Worm (Caenorhabditis elegans) whole organism, L2 larva: ENCODE measurements around the gene unc-71.

Source experiments
- R02D3.7 ChIP-seq: fragments of 150-350 bp; optimal IDR thresholded peaks from 2 replicates; lab custom pipeline; 2014; ENCODE audit warnings: missing biosample characterization, missing genetic modification characterization
- ZK546.5 ChIP-seq: sonication (generic microtip); optimal IDR thresholded peaks from 2 replicates; lab custom pipeline; 2017; ENCODE audit warnings: missing biosample characterization, missing genetic modification characterization
- alr-1 ChIP-seq: fragments of 150-350 bp; optimal IDR thresholded peaks from 2 replicates; lab custom pipeline; 2014; ENCODE audit warnings: missing biosample characterization, missing genetic modification characterization
- ama-1 ChIP-seq: fragments of 150-350 bp; optimal IDR thresholded peaks from 2 replicates; lab custom pipeline; 2018; ENCODE audit warnings: inconsistent platforms
- blmp-1 ChIP-seq: sonication (generic microtip); optimal IDR thresholded peaks from 2 replicates; lab custom pipeline; 2017; ENCODE audit warnings: missing genetic modification characterization, mild to moderate bottlenecking, missing compliant biosample characterization, antibody characterized with exemption, moderate library complexity; ENCODE audit not compliant: insufficient read depth
- ceh-16 ChIP-seq: fragments of 150-350 bp; optimal IDR thresholded peaks from 2 replicates; lab custom pipeline; 2014; ENCODE audit warnings: missing biosample characterization, missing genetic modification characterization
- crh-2 ChIP-seq: sonication (generic microtip); optimal IDR thresholded peaks from 2 replicates; lab custom pipeline; 2017; ENCODE audit warnings: missing biosample characterization, missing genetic modification characterization
- dmd-4 ChIP-seq: sonication (generic microtip); optimal IDR thresholded peaks from 2 replicates; lab custom pipeline; 2017; ENCODE audit warnings: missing biosample characterization, missing genetic modification characterization
- egl-27 ChIP-seq: sonication (generic microtip); optimal IDR thresholded peaks from 3 replicates; lab custom pipeline; 2017; ENCODE audit warnings: missing biosample characterization, missing genetic modification reagents, missing genetic modification characterization
- elt-1 ChIP-seq: fragments of 150-350 bp; optimal IDR thresholded peaks from 2 replicates; lab custom pipeline; 2014; ENCODE audit warnings: missing biosample characterization, missing genetic modification characterization
- elt-3 ChIP-seq: sonication (generic microtip); optimal IDR thresholded peaks from 2 replicates; lab custom pipeline; 2017; ENCODE audit warnings: missing biosample characterization, missing genetic modification characterization
- fos-1 ChIP-seq: fragments of 150-350 bp; optimal IDR thresholded peaks from 2 replicates; lab custom pipeline; 2014; ENCODE audit warnings: missing biosample characterization, missing genetic modification characterization
- gmeb-1 ChIP-seq: fragments of 150-350 bp; optimal IDR thresholded peaks from 2 replicates; lab custom pipeline; 2014; ENCODE audit warnings: missing biosample characterization, missing genetic modification characterization
- lin-11 ChIP-seq: fragments of 150-350 bp; sonication (generic microtip); optimal IDR thresholded peaks from 2 replicates; lab custom pipeline; 2014; ENCODE audit warnings: missing biosample characterization, missing genetic modification characterization, inconsistent platforms, mixed read lengths
- lin-13 ChIP-seq: fragments of 150-350 bp; optimal IDR thresholded peaks from 2 replicates; lab custom pipeline; 2014; ENCODE audit warnings: missing biosample characterization, missing genetic modification reagents, missing genetic modification characterization
- lsy-2 ChIP-seq, 2 experiments: fragments of 150-350 bp in 1 of 2; sonication (generic microtip) in 1 of 2; optimal IDR thresholded peaks; 2 replicates each; lab custom pipeline; 2014 to 2017; ENCODE audit warnings: missing biosample characterization in 2 of 2, missing genetic modification characterization in 2 of 2
- mbf-1 ChIP-seq: sonication (generic microtip); optimal IDR thresholded peaks from 2 replicates; lab custom pipeline; 2017; ENCODE audit warnings: missing biosample characterization, missing genetic modification characterization
- nhr-11 ChIP-seq: fragments of 150-350 bp; optimal IDR thresholded peaks from 2 replicates; lab custom pipeline; 2014; ENCODE audit warnings: missing biosample characterization, missing genetic modification characterization
- nhr-12 ChIP-seq: fragments of 150-350 bp; optimal IDR thresholded peaks from 2 replicates; lab custom pipeline; 2014; ENCODE audit warnings: missing biosample characterization, missing genetic modification characterization
- nhr-129 ChIP-seq: fragments of 150-350 bp; optimal IDR thresholded peaks from 2 replicates; lab custom pipeline; 2014; ENCODE audit warnings: missing biosample characterization, missing genetic modification characterization
- nhr-21 ChIP-seq: fragments of 150-350 bp; optimal IDR thresholded peaks from 2 replicates; lab custom pipeline; 2014; ENCODE audit warnings: missing biosample characterization, missing genetic modification characterization
- nhr-23 ChIP-seq: fragments of 150-350 bp; optimal IDR thresholded peaks from 2 replicates; lab custom pipeline; 2014; ENCODE audit warnings: missing biosample characterization, missing genetic modification reagents, missing genetic modification characterization
- nhr-237 ChIP-seq: fragments of 150-350 bp; optimal IDR thresholded peaks from 2 replicates; lab custom pipeline; 2014; ENCODE audit warnings: missing biosample characterization, missing genetic modification characterization
- nhr-25 ChIP-seq: fragments of 150-350 bp; sonication (generic microtip); optimal IDR thresholded peaks from 3 replicates; lab custom pipeline; 2014; ENCODE audit warnings: missing biosample characterization, missing genetic modification characterization
- nhr-77 ChIP-seq: fragments of 150-350 bp; optimal IDR thresholded peaks from 2 replicates; lab custom pipeline; 2014; ENCODE audit warnings: missing biosample characterization, missing genetic modification characterization
- peb-1 ChIP-seq: fragments of 150-350 bp; optimal IDR thresholded peaks from 2 replicates; lab custom pipeline; 2014; ENCODE audit warnings: missing biosample characterization, missing genetic modification characterization
- sma-3 ChIP-seq: sonication (generic microtip); optimal IDR thresholded peaks from 2 replicates; lab custom pipeline; 2016; ENCODE audit warnings: missing genetic modification reagents, missing genetic modification characterization, missing compliant biosample characterization
- sma-9 ChIP-seq, 2 experiments: fragments of 150-350 bp in 1 of 2; sonication (generic microtip) in 1 of 2; optimal IDR thresholded peaks; 2 replicates each; lab custom pipeline; 2014 to 2016; ENCODE audit warnings: missing genetic modification characterization in 2 of 2, mild to moderate bottlenecking in 1 of 2, missing biosample characterization in 1 of 2, missing compliant biosample characterization in 1 of 2, missing genetic modification reagents in 1 of 2, moderate library complexity in 1 of 2
- unc-39 ChIP-seq: fragments of 150-350 bp; optimal IDR thresholded peaks from 2 replicates; lab custom pipeline; 2014; ENCODE audit warnings: missing biosample characterization, missing genetic modification characterization
- unc-55 ChIP-seq: fragments of 150-350 bp; sonication (generic microtip); optimal IDR thresholded peaks from 3 replicates; lab custom pipeline; 2014; ENCODE audit warnings: missing biosample characterization, missing genetic modification reagents, missing genetic modification characterization
- unc-62 ChIP-seq: fragments of 150-350 bp; optimal IDR thresholded peaks from 2 replicates; lab custom pipeline; 2014; ENCODE audit warnings: missing biosample characterization, missing genetic modification reagents, missing genetic modification characterization
- zag-1 ChIP-seq: fragments of 150-350 bp; optimal IDR thresholded peaks from 2 replicates; lab custom pipeline; 2014; ENCODE audit warnings: missing biosample characterization, missing genetic modification characterization
- ztf-1 ChIP-seq: fragments of 200-800 bp; sonication (Bioruptor generic); conservative IDR thresholded peaks from 2 replicates; pipeline ENCODE4 v1.3.6; 2022; ENCODE audit warnings: missing genetic modification characterization, missing compliant biosample characterization
- ztf-11 ChIP-seq: sonication (generic microtip); optimal IDR thresholded peaks from 2 replicates; lab custom pipeline; 2017; ENCODE audit warnings: missing biosample characterization, missing genetic modification characterization
- ztf-4 ChIP-seq: fragments of 150-350 bp; optimal IDR thresholded peaks from 2 replicates; lab custom pipeline; 2014; ENCODE audit warnings: missing biosample characterization, missing genetic modification characterization

The unc-71 gene

ce11 chrIII:12874606-12875066 is 16.9 kb downstream of the unc-71 start, which contains the start of the genes mrg-1 and spcs-2 (continued):
- peak; percentile 50 for TF ChIP-seq ZK546.5 (tag; lab: Kevin White, UChicago)
- TF ChIP-seq unc-39 (tag; lab: Kevin White, UChicago): no peak
- no peak for TF ChIP-seq mbf-1 (tag; lab: Kevin White, UChicago)
- no peak for TF ChIP-seq elt-1 (tag; lab: Kevin White, UChicago)
- peak; percentile 93 for TF ChIP-seq sma-3 (GFP tag; lab: Kevin White, UChicago)
- peak; percentile 51 for TF ChIP-seq fos-1 (tag; lab: Kevin White, UChicago)
- TF ChIP-seq nhr-25 (tag; lab: Kevin White, UChicago): peak; percentile 87
- no peak for TF ChIP-seq nhr-11 (tag; lab: Kevin White, UChicago)
- peak; percentile 93 for TF ChIP-seq sma-9 (GFP tag; optimal IDR thresholded peaks at IDR 0.05; lab: Kevin White, UChicago)
- TF ChIP-seq sma-9 (tag; optimal IDR thresholded peaks at IDR 0.05; lab: Kevin White, UChicago): no peak

DNA sequence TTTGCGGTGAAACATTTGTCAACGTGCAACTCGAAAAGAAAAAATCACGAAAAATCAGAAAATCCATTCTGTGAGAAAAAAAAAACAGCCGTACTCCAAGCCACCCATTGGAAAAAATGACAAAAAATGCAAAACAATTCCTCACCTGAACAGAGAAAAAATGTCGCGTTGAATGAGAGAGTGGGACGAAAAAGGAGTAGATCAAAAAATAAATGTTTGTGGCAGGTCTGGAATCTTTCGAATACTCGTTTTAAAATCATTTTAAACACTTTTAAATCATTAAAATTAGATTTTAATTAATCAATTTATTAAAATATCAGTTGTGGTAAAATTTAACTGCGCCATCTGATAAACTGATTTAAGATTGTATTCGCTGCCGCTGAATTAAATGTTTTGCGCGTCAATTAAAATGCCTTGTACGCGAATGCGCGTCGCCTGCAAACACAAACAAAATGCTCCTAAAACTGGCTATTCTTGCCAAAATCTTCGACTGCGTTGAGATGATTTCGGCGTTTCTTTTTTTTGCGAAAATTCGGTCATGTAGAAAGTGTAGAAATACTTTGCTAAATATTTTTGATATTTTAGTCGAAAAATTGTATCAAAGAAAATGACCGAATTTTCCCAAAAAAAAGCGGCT is 21.4 kb downstream of the unc-71 start, which contains the start of gene Y37D8A.6:
TSS of gene Y37D8A.6 (minus strand) at position 238 of the 637 bp plus-strand sequence.
- no peak for TF ChIP-seq nhr-21 (tag; lab: Kevin White, UChicago)
- peak; percentile 10 for TF ChIP-seq gmeb-1
- peak; percentile 24 for TF ChIP-seq unc-55 (GFP tag; lab: Kevin White, UChicago)
- TF ChIP-seq nhr-129 (tag; lab: Kevin White, UChicago): no peak
- peak in 1 of 2 experiments; percentile 9 for TF ChIP-seq lsy-2 (tag; optimal IDR thresholded peaks at IDR 0.05; lab: Kevin White, UChicago)

ce11 chrIII:12864648-12865047 is 26.9 kb downstream of the unc-71 start, which contains the start of gene Y37D8A.8:
TSS of gene Y37D8A.8 (plus strand) at chrIII:12864948.
- TF ChIP-seq nhr-237 (tag; lab: Kevin White, UChicago) (no peak), R02D3.7 (no peak), unc-62 (GFP tag; lab: Kevin White, UChicago) (no peak), crh-2 (no peak), fos-1 (tag; lab: Kevin White, UChicago) (no peak), ztf-11 (tag; lab: Kevin White, UChicago) (no peak), ama-1 (lab: Kevin White, UChicago) (no peak), elt-3 (tag; lab: Kevin White, UChicago) (no peak), unc-55 (GFP tag; lab: Kevin White, UChicago) (no peak), zag-1 (tag; lab: Kevin White, UChicago) (no peak), mbf-1 (tag; lab: Kevin White, UChicago) (no peak), dmd-4 (tag; lab: Kevin White, UChicago) (no peak), alr-1 (no peak), nhr-12 (tag; lab: Kevin White, UChicago) (no peak)
- TF ChIP-seq, all 48 proteins: peak for 0

DNA sequence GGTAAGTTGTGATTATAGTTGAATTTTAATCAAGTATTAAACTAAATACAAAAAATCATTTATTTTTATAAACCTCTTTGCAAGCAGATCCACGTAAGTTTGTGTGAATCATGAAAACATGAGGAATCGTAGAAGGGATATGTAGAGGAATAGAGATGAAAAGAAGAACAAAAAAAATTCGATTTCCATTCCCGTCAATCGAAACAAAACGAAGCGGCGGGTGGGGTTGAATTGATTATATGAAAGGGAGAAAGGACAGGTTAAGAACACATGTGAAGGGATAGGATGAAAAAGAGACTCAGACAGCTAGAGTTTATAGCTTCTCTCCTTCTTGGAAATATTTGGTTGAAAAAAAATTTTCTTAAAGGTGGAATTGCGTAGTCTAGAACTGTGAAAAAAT is 31.4 kb downstream of the unc-71 start:
- no peak for TF ChIP-seq unc-39 (tag; lab: Kevin White, UChicago)
- TF ChIP-seq nhr-77 (tag; lab: Kevin White, UChicago): no peak
- no peak for TF ChIP-seq lin-13 (GFP tag; lab: Kevin White, UChicago)
- peak; percentile 21 for TF ChIP-seq fos-1 (tag; lab: Kevin White, UChicago)
- peak; percentile 24 for TF ChIP-seq sma-9 (GFP tag; optimal IDR thresholded peaks at IDR 0.05; lab: Kevin White, UChicago)
- no peak for TF ChIP-seq sma-9 (tag; optimal IDR thresholded peaks at IDR 0.05; lab: Kevin White, UChicago)
- TF ChIP-seq peb-1: no peak
- no peak for TF ChIP-seq nhr-23 (tag; lab: Kevin White, UChicago)
- peak; percentile 70 for TF ChIP-seq blmp-1 (tag; lab: Kevin White, UChicago)
- peak; percentile 18 for TF ChIP-seq nhr-21 (tag; lab: Kevin White, UChicago)
- TF ChIP-seq ztf-1 (GFP tag; lab: Robert Waterston, UW): no peak
- peak; percentile 20 for TF ChIP-seq nhr-25 (tag; lab: Kevin White, UChicago)
- TF ChIP-seq lin-11 (tag; lab: Kevin White, UChicago): no peak
- TF ChIP-seq crh-2: peak; percentile 23

DNA sequence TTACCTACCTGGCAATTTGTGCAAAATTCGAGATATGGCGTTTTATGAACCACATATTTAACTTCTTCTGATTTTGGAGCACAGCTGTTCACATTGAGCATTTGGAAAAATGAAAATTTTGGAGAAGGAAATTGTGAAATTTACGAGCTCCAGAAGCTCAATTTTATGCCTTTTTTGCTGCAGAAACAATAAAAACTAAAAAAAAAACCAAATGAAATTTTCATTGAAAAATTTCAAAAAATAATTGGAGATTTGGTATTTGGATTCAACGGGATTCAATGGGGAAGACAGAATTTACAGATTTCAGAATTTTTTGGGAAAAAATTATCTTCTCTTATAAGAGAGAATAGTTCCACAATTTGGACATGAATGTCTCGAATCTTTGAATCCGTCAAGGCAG is 34.9 kb downstream of the unc-71 start, which contains the start of gene Y37D8A.26:
TSS of gene Y37D8A.26 (minus strand) at position 101 of the 400 bp plus-strand sequence.
- TF ChIP-seq unc-55 (GFP tag; lab: Kevin White, UChicago): no peak
- TF ChIP-seq nhr-21 (tag; lab: Kevin White, UChicago): no peak
- no peak for TF ChIP-seq ama-1 (lab: Kevin White, UChicago)
- no peak for TF ChIP-seq ztf-4 (tag; lab: Kevin White, UChicago)
- no peak for TF ChIP-seq ztf-1 (GFP tag; lab: Robert Waterston, UW)
- no peak for TF ChIP-seq sma-9 (GFP tag; optimal IDR thresholded peaks at IDR 0.05; lab: Kevin White, UChicago)
- TF ChIP-seq sma-9 (tag; optimal IDR thresholded peaks at IDR 0.05; lab: Kevin White, UChicago): no peak
- TF ChIP-seq elt-3 (tag; lab: Kevin White, UChicago): no peak
- TF ChIP-seq ceh-16 (tag; lab: Kevin White, UChicago): no peak
- TF ChIP-seq egl-27: no peak
